Worm (Caenorhabditis elegans) whole organism, young adult: ENCODE measurements around the gene cblc-1.
A peak's percentile ranks its signal among the peaks of the same experiment; 100 is the strongest.
"Not testable (repeated sequence)": the region's sequence is repeated elsewhere in the genome, so short reads cannot be mapped to it uniquely, and the experiment has no call there.

ENCODE experiments used
- B0019.2 ChIP-seq: fragments of 200-800 bp; sonication (Bioruptor generic); conservative IDR thresholded peaks from 2 replicates; pipeline ENCODE4 v1.3.6; 2022; ENCODE audit warnings: missing genetic modification reagents, missing genetic modification characterization, missing compliant biosample characterization
- C06A6.2 ChIP-seq: fragments of 200-800 bp; sonication (Bioruptor generic); conservative IDR thresholded peaks from 2 replicates; pipeline ENCODE4 v1.3.6; 2022; ENCODE audit warnings: missing genetic modification characterization, missing compliant biosample characterization
- D2030.7 ChIP-seq: fragments of 200-800 bp; sonication (Bioruptor generic); IDR thresholded peaks from 2 replicates; pipeline ENCODE4 v1.3.6; 2022; ENCODE audit warnings: missing genetic modification reagents, missing genetic modification characterization, missing compliant biosample characterization
- F10E7.11 ChIP-seq: sonication (generic microtip); optimal IDR thresholded peaks from 2 replicates; lab custom pipeline; 2017; ENCODE audit warnings: mild to moderate bottlenecking, missing genetic modification characterization, moderate library complexity, missing compliant biosample characterization
- F22D6.2 ChIP-seq: sonication (generic microtip); optimal IDR thresholded peaks from 2 replicates; lab custom pipeline; 2016; ENCODE audit warnings: mild to moderate bottlenecking, missing genetic modification characterization, missing compliant biosample characterization
- F37B4.10 ChIP-seq: fragments of 200-800 bp; sonication (Bioruptor generic); IDR thresholded peaks from 2 replicates; pipeline ENCODE4 v1.3.6; 2022; ENCODE audit warnings: missing genetic modification characterization, missing compliant biosample characterization
- F49E8.2 ChIP-seq: sonication (generic microtip); optimal IDR thresholded peaks from 3 replicates; lab custom pipeline; 2017; ENCODE audit warnings: missing genetic modification characterization, mild to moderate bottlenecking, missing compliant biosample characterization, antibody characterized with exemption, moderate library complexity; ENCODE audit not compliant: insufficient read depth
- F52B5.7 ChIP-seq: sonication (generic microtip); optimal IDR thresholded peaks from 2 replicates; lab custom pipeline; 2016; ENCODE audit warnings: mild to moderate bottlenecking, missing genetic modification characterization, missing compliant biosample characterization
- Y79H2A.3 ChIP-seq: fragments of 200-800 bp; sonication (Bioruptor generic); conservative IDR thresholded peaks from 2 replicates; pipeline ENCODE4 v1.3.6; 2022; ENCODE audit warnings: missing genetic modification reagents, missing genetic modification characterization, missing compliant biosample characterization
- ZK185.1 ChIP-seq: sonication (generic microtip); optimal IDR thresholded peaks from 2 replicates; lab custom pipeline; 2016; ENCODE audit warnings: mild to moderate bottlenecking, missing genetic modification characterization, missing compliant biosample characterization; ENCODE audit not compliant: poor library complexity, severe bottlenecking
- akir-1 ChIP-seq: fragments of 200-800 bp; sonication (Bioruptor generic); optimal IDR thresholded peaks from 2 replicates; lab custom pipeline; 2018; ENCODE audit warnings: mild to moderate bottlenecking, missing genetic modification characterization, moderate library complexity, missing compliant biosample characterization
- ama-1 ChIP-seq, 3 experiments: fragments of 150-350 bp in 1 of 3; sonication (generic microtip) in 2 of 3; optimal IDR thresholded peaks; 2 replicates each; lab custom pipeline; 2014 to 2018; ENCODE audit warnings: missing biosample characterization in 2 of 3, missing genetic modification characterization in 2 of 3, missing genetic modification reagents in 2 of 3
- atf-7 ChIP-seq: sonication (generic microtip); optimal IDR thresholded peaks from 2 replicates; lab custom pipeline; 2017; ENCODE audit warnings: mild to moderate bottlenecking, missing genetic modification characterization, missing compliant biosample characterization
- athp-1 ChIP-seq: sonication (generic microtip); optimal IDR thresholded peaks from 2 replicates; lab custom pipeline; 2017; ENCODE audit warnings: mild to moderate bottlenecking, missing genetic modification characterization, missing compliant biosample characterization
- attf-6 ChIP-seq: fragments of 200-800 bp; sonication (Bioruptor generic); IDR thresholded peaks from 2 replicates; pipeline ENCODE4 v1.3.6; 2022; ENCODE audit warnings: missing genetic modification reagents, missing genetic modification characterization, missing compliant biosample characterization
- bed-1 ChIP-seq: fragments of 200-800 bp; sonication (Bioruptor generic); IDR thresholded peaks from 2 replicates; pipeline ENCODE4 v1.3.6; 2022; ENCODE audit warnings: missing genetic modification reagents, missing genetic modification characterization, missing compliant biosample characterization
- ccch-3 ChIP-seq: fragments of 200-800 bp; sonication (Bioruptor generic); optimal IDR thresholded peaks from 2 replicates; lab custom pipeline; 2018; ENCODE audit warnings: mild to moderate bottlenecking, missing genetic modification characterization, missing compliant biosample characterization
- cebp-2 ChIP-seq: fragments of 200-800 bp; sonication (Bioruptor generic); IDR thresholded peaks from 2 replicates; pipeline ENCODE4 v1.3.6; 2022; ENCODE audit warnings: missing genetic modification characterization, missing compliant biosample characterization
- ceh-79 ChIP-seq: sonication (generic microtip); optimal IDR thresholded peaks from 2 replicates; lab custom pipeline; 2017; ENCODE audit warnings: mild to moderate bottlenecking, missing genetic modification characterization, missing compliant biosample characterization
- ceh-91 ChIP-seq: fragments of 200-800 bp; sonication (Bioruptor generic); IDR thresholded peaks from 2 replicates; pipeline ENCODE4 v1.3.6; 2022; ENCODE audit warnings: missing genetic modification reagents, missing genetic modification characterization, missing compliant biosample characterization
- die-1 ChIP-seq: sonication (generic microtip); optimal IDR thresholded peaks from 2 replicates; lab custom pipeline; 2016; ENCODE audit warnings: missing genotype, mild to moderate bottlenecking, missing genetic modification characterization, missing compliant biosample characterization
- dox-1 ChIP-seq: fragments of 200-800 bp; sonication (Bioruptor generic); IDR thresholded peaks from 2 replicates; pipeline ENCODE4 v1.3.6; 2022; ENCODE audit warnings: missing genetic modification reagents, missing genetic modification characterization, missing compliant biosample characterization
- efl-1 ChIP-seq: fragments of 150-350 bp; optimal IDR thresholded peaks from 2 replicates; lab custom pipeline; 2014; ENCODE audit warnings: missing biosample characterization, missing genetic modification reagents, missing genetic modification characterization
- egrh-3 ChIP-seq: fragments of 200-800 bp; sonication (Bioruptor generic); IDR thresholded peaks from 2 replicates; pipeline ENCODE4 v1.3.6; 2022; ENCODE audit warnings: missing genetic modification reagents, missing genetic modification characterization, missing compliant biosample characterization
- ets-4 ChIP-seq: fragments of 200-800 bp; sonication (Bioruptor generic); optimal IDR thresholded peaks from 2 replicates; lab custom pipeline; 2018; ENCODE audit warnings: mild to moderate bottlenecking, missing genetic modification characterization, missing compliant biosample characterization
- fkh-3 ChIP-seq: sonication (generic microtip); optimal IDR thresholded peaks from 2 replicates; lab custom pipeline; 2016; ENCODE audit warnings: mild to moderate bottlenecking, missing genetic modification characterization, missing compliant biosample characterization
- hsf-1 ChIP-seq: fragments of 200-800 bp; sonication (Bioruptor generic); IDR thresholded peaks from 2 replicates; pipeline ENCODE4 v1.3.6; 2022; ENCODE audit warnings: missing genetic modification reagents, missing genetic modification characterization, missing compliant biosample characterization
- lag-1 ChIP-seq: fragments of 200-800 bp; sonication (Bioruptor generic); IDR thresholded peaks from 2 replicates; pipeline ENCODE4 v1.3.6; 2022; ENCODE audit warnings: missing genetic modification reagents, missing genetic modification characterization, missing compliant biosample characterization
- lin-40 ChIP-seq: sonication (generic microtip); optimal IDR thresholded peaks from 2 replicates; lab custom pipeline; 2016; ENCODE audit warnings: missing genetic modification characterization, mild to moderate bottlenecking, missing compliant biosample characterization, missing genotype, missing genetic modification reagents
- lir-1 ChIP-seq: fragments of 200-800 bp; sonication (Bioruptor generic); conservative IDR thresholded peaks from 2 replicates; pipeline ENCODE4 v1.3.6; 2022; ENCODE audit warnings: missing genetic modification reagents, missing genetic modification characterization, missing compliant biosample characterization
- lsl-1 ChIP-seq: fragments of 200-800 bp; sonication (Bioruptor generic); optimal IDR thresholded peaks from 2 replicates; lab custom pipeline; 2018; ENCODE audit warnings: mild to moderate bottlenecking, missing genetic modification characterization, moderate library complexity, missing compliant biosample characterization
- madf-6 ChIP-seq: fragments of 200-800 bp; sonication (Bioruptor generic); IDR thresholded peaks from 2 replicates; pipeline ENCODE4 v1.3.6; 2022; ENCODE audit warnings: missing genetic modification reagents, missing genetic modification characterization, missing compliant biosample characterization
- madf-8 ChIP-seq: fragments of 200-800 bp; sonication (Bioruptor generic); conservative IDR thresholded peaks from 2 replicates; pipeline ENCODE4 v1.3.6; 2022; ENCODE audit warnings: missing genetic modification reagents, missing genetic modification characterization, missing compliant biosample characterization
- nfya-1 ChIP-seq: sonication (generic microtip); optimal IDR thresholded peaks from 2 replicates; lab custom pipeline; 2017; ENCODE audit warnings: antibody characterized with exemption, missing compliant biosample characterization, missing genetic modification characterization, borderline replicate concordance; ENCODE audit not compliant: insufficient read depth
- nhr-179 ChIP-seq: sonication (generic microtip); optimal IDR thresholded peaks from 2 replicates; lab custom pipeline; 2016; ENCODE audit warnings: mild to moderate bottlenecking, missing genetic modification characterization, missing compliant biosample characterization
- nhr-80 ChIP-seq: sonication (generic microtip); optimal IDR thresholded peaks from 2 replicates; lab custom pipeline; 2016; ENCODE audit warnings: missing genetic modification characterization, missing compliant biosample characterization
- nhr-90 ChIP-seq: sonication (generic microtip); optimal IDR thresholded peaks from 2 replicates; lab custom pipeline; 2016; ENCODE audit warnings: missing genotype, mild to moderate bottlenecking, missing genetic modification characterization, missing compliant biosample characterization
- rec-8 ChIP-seq, 2 experiments: sonication (generic microtip); optimal IDR thresholded peaks; 2 replicates each; lab custom pipeline; 2016; ENCODE audit warnings: mild to moderate bottlenecking in 2 of 2, missing genetic modification characterization in 2 of 2, missing genetic modification reagents in 2 of 2, missing genotype in 2 of 2, missing biosample characterization in 1 of 2, missing compliant biosample characterization in 1 of 2, moderate library complexity in 1 of 2
- snpc-4 ChIP-seq, 5 experiments: fragments of 150-350 bp in 1 of 5; sonication (generic microtip) in 4 of 5; optimal IDR thresholded peaks; 2 replicates each; lab custom pipeline; 2014 to 2018; ENCODE audit warnings: missing genetic modification characterization in 5 of 5, missing biosample characterization in 3 of 5, antibody characterized with exemption in 2 of 5, mild to moderate bottlenecking in 2 of 5, missing compliant biosample characterization in 2 of 5, missing genotype in 2 of 5, moderate library complexity in 2 of 5, missing genetic modification reagents in 1 of 5
- sptf-2 ChIP-seq: fragments of 200-800 bp; sonication (Bioruptor generic); optimal IDR thresholded peaks from 2 replicates; lab custom pipeline; 2018; ENCODE audit warnings: mild to moderate bottlenecking, missing genetic modification characterization, missing compliant biosample characterization
- unc-130 ChIP-seq: sonication (generic microtip); optimal IDR thresholded peaks from 2 replicates; lab custom pipeline; 2016; ENCODE audit warnings: missing genetic modification reagents, missing genetic modification characterization, missing compliant biosample characterization
- ztf-18 ChIP-seq: sonication (generic microtip); optimal IDR thresholded peaks from 2 replicates; lab custom pipeline; 2016; ENCODE audit warnings: missing genotype, mild to moderate bottlenecking, missing genetic modification characterization, missing compliant biosample characterization
- ztf-26 ChIP-seq: sonication (generic microtip); optimal IDR thresholded peaks from 2 replicates; lab custom pipeline; 2017; ENCODE audit warnings: missing genetic modification characterization, missing compliant biosample characterization
- ztf-3 ChIP-seq: fragments of 200-800 bp; sonication (Bioruptor generic); optimal IDR thresholded peaks from 2 replicates; lab custom pipeline; 2018; ENCODE audit warnings: mild to moderate bottlenecking, missing genetic modification characterization, missing compliant biosample characterization

The cblc-1 gene

ce11 chrII:4916462-4916861 is 24.5 kb downstream of the cblc-1 start, which contains the start of gene msp-31:
Gene msp-31, minus strand, starts transcription at chrII:4916562.
- TF ChIP-seq ZK185.1 (tag; lab: Kevin White, UChicago); madf-8 (GFP tag; lab: Robert Waterston, UW); ztf-3: not testable (repeated sequence)
- TF ChIP-seq, all 124 proteins: peak for 0; not testable (repeated sequence) for 124

- TF ChIP-seq attf-6 (GFP tag; lab: Robert Waterston, UW) (no peak), bed-1 (GFP tag; lab: Robert Waterston, UW) (no peak), F22D6.2 (tag; lab: Kevin White, UChicago) (no peak)
Observed at ce11 chrII:4915572-4915971, 25.4 kb downstream of the cblc-1 start.

DNA sequence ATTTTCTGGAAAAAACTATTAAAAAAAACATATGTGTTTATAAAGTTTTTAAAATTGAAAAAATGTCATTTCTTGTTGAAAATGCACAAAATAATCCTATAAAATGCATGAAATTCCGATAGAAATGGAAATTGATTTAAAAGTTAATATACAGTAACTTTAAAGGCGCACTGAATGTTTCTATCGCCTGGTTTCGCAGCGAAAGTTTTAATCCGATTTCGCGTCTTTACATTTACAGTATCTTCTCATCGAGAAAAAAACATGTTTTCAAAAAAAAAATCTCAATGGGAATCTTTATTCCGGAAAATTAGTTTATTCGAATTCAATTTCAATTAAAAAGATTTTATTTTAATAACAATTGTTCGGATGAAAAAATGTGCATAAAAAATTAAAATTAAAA is 26.7 kb downstream of the cblc-1 start, which contains the start of gene R05F9.11:
R05F9.11 (minus strand) TSS at position 5 of the 400 bp plus-strand sequence.
- TF ChIP-seq rec-8 (tag; optimal IDR thresholded peaks at IDR 0.05; lab: Kevin White, UChicago) (no peak), snpc-4 (GFP tag; optimal IDR thresholded peaks at IDR 0.05; lab: Kevin White, UChicago) (no peak), snpc-4 (tag; optimal IDR thresholded peaks at IDR 0.05; lab: Kevin White, UChicago) (no peak), akir-1 (no peak), athp-1 (tag; lab: Kevin White, UChicago) (no peak), F49E8.2 (peak; percentile 43), hsf-1 (GFP tag; lab: Robert Waterston, UW) (0 out of 2 replicates have a peak, but pooled peaks have one; percentile 40), nhr-179 (tag; lab: Kevin White, UChicago) (no peak), lir-1 (GFP tag; lab: Robert Waterston, UW) (no peak), egrh-3 (GFP tag; lab: Robert Waterston, UW) (no peak), B0019.2 (GFP tag; lab: Robert Waterston, UW) (no peak), sptf-2 (no peak), cebp-2 (GFP tag; lab: Robert Waterston, UW) (no peak), madf-8 (GFP tag; lab: Robert Waterston, UW) (peak; percentile 87), ztf-26 (no peak), ccch-3 (GFP tag; lab: Kevin White, UChicago) (no peak), C06A6.2 (GFP tag; lab: Robert Waterston, UW) (no peak), ama-1 (optimal IDR thresholded peaks at IDR 0.05; lab: Kevin White, UChicago) (no peak), ama-1 (GFP tag; optimal IDR thresholded peaks at IDR 0.05; lab: Kevin White, UChicago) (no peak), atf-7 (tag; lab: Kevin White, UChicago) (no peak), ztf-18 (tag; lab: Kevin White, UChicago) (no peak), F52B5.7 (tag; lab: Kevin White, UChicago) (no peak), unc-130 (GFP tag; lab: Kevin White, UChicago) (no peak), lsl-1 (GFP tag; lab: Kevin White, UChicago) (peak; percentile 94), nfya-1 (tag; lab: Kevin White, UChicago) (no peak), D2030.7 (GFP tag; lab: Robert Waterston, UW) (peak; percentile 66), nhr-90 (tag; lab: Kevin White, UChicago) (no peak), lag-1 (GFP tag; lab: Robert Waterston, UW) (no peak), Y79H2A.3 (no peak), F37B4.10 (GFP tag; lab: Robert Waterston, UW) (no peak), ets-4 (GFP tag; lab: Kevin White, UChicago) (no peak), ceh-91 (GFP tag; lab: Robert Waterston, UW) (0 out of 2 replicates have a peak, but pooled peaks have one; percentile 52), dox-1 (no peak), fkh-3 (tag; lab: Kevin White, UChicago) (no peak), madf-6 (GFP tag; lab: Robert Waterston, UW) (peak; percentile 93), die-1 (tag; lab: Kevin White, UChicago) (no peak), lin-40 (tag; lab: Kevin White, UChicago) (no peak), F10E7.11 (tag; lab: Kevin White, UChicago) (no peak), efl-1 (GFP tag; lab: Kevin White, UChicago) (peak; percentile 27), ceh-79 (tag; lab: Kevin White, UChicago) (no peak), nhr-80 (tag; lab: Kevin White, UChicago) (no peak)
